Worm (Caenorhabditis elegans) whole organism, L2 larva: Measurements from ENCODE around the gene F01D5.5.

ENCODE experiments used
- dmd-4 ChIP-seq: sonication (generic microtip); optimal IDR thresholded peaks from 2 replicates; lab custom pipeline; 2017; ENCODE audit warnings: missing biosample characterization, missing genetic modification characterization
- lin-13 ChIP-seq: fragments of 150-350 bp; optimal IDR thresholded peaks from 2 replicates; lab custom pipeline; 2014; ENCODE audit warnings: missing biosample characterization, missing genetic modification reagents, missing genetic modification characterization
- sem-4 ChIP-seq: fragments of 150-350 bp; optimal IDR thresholded peaks from 2 replicates; lab custom pipeline; 2014; ENCODE audit warnings: missing biosample characterization, missing genetic modification reagents, missing genetic modification characterization
- skn-1 ChIP-seq: sonication (generic microtip); optimal IDR thresholded peaks from 2 replicates; lab custom pipeline; 2017; ENCODE audit warnings: missing biosample characterization, missing genetic modification characterization
- zag-1 ChIP-seq: fragments of 150-350 bp; optimal IDR thresholded peaks from 2 replicates; lab custom pipeline; 2014; ENCODE audit warnings: missing biosample characterization, missing genetic modification characterization

DNA sequence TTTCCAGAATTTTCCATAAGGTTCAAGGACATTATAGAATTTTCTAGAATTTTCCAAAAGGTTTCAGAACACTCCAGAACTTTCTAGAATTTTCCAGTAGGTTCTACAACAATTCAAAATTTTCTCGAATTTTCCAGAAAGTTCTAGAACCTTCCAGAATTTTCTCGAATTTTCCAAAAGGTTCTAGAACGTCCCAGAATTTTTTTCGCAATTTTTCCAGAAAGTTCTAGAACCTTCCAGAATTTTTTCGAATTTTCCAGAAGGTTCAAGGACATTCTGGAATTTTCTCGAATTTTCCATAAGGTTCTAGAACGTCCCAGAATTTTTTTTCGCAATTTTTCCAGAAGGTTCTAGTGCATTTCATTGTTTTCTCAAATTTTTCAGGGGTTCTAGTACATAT, 24.4 kb downstream of the F01D5.5 start:
- no peak for TF ChIP-seq sem-4 (tag; lab: Kevin White, UChicago)
- TF ChIP-seq skn-1 (tag; lab: Kevin White, UChicago), result no peak
- TF ChIP-seq lin-13 (GFP tag; lab: Kevin White, UChicago), result no peak
- no peak for TF ChIP-seq zag-1 (tag; lab: Kevin White, UChicago)
- TF ChIP-seq dmd-4 (tag; lab: Kevin White, UChicago), result no peak
